Worm (Caenorhabditis elegans) whole organism, young adult: ENCODE measurements around the gene kbp-2.

Source experiments
- B0261.1 ChIP-seq: sonication (generic microtip); optimal IDR thresholded peaks from 2 replicates; lab custom pipeline; 2016; ENCODE audit warnings: mild to moderate bottlenecking, missing genetic modification characterization, moderate library complexity, missing compliant biosample characterization
- C17E4.6 ChIP-seq: fragments of 200-800 bp; sonication (Bioruptor generic); IDR thresholded peaks from 2 replicates; pipeline ENCODE4 v1.3.6; 2022; ENCODE audit warnings: missing genetic modification reagents, missing genetic modification characterization, missing compliant biosample characterization
- D2030.7 ChIP-seq: fragments of 200-800 bp; sonication (Bioruptor generic); IDR thresholded peaks from 2 replicates; pipeline ENCODE4 v1.3.6; 2022; ENCODE audit warnings: missing genetic modification reagents, missing genetic modification characterization, missing compliant biosample characterization
- F49E8.2 ChIP-seq: sonication (generic microtip); optimal IDR thresholded peaks from 3 replicates; lab custom pipeline; 2017; ENCODE audit warnings: missing genetic modification characterization, mild to moderate bottlenecking, missing compliant biosample characterization, antibody characterized with exemption, moderate library complexity; ENCODE audit not compliant: insufficient read depth
- F52B5.7 ChIP-seq: sonication (generic microtip); optimal IDR thresholded peaks from 2 replicates; lab custom pipeline; 2016; ENCODE audit warnings: mild to moderate bottlenecking, missing genetic modification characterization, missing compliant biosample characterization
- F55B11.4 ChIP-seq: sonication (generic microtip); optimal IDR thresholded peaks from 2 replicates; lab custom pipeline; 2016; ENCODE audit warnings: missing compliant biosample characterization, missing genetic modification characterization, borderline replicate concordance; ENCODE audit not compliant: insufficient read depth
- F57A8.1 ChIP-seq: fragments of 200-800 bp; sonication (Bioruptor generic); optimal IDR thresholded peaks from 2 replicates; lab custom pipeline; 2018; ENCODE audit warnings: mild to moderate bottlenecking, missing genetic modification characterization, moderate library complexity, missing compliant biosample characterization
- K12H6.12 ChIP-seq: fragments of 200-800 bp; sonication (Bioruptor generic); optimal IDR thresholded peaks from 2 replicates; lab custom pipeline; 2018; ENCODE audit warnings: mild to moderate bottlenecking, missing genetic modification characterization, missing compliant biosample characterization
- Y56A3A.18 ChIP-seq: fragments of 200-800 bp; sonication (Bioruptor generic); IDR thresholded peaks from 2 replicates; pipeline ENCODE4 v1.3.6; 2022; ENCODE audit warnings: missing genetic modification reagents, missing genetic modification characterization, missing compliant biosample characterization
- Y67H2A.10 ChIP-seq: fragments of 200-800 bp; sonication (Bioruptor generic); conservative IDR thresholded peaks from 2 replicates; pipeline ENCODE4 v1.3.6; 2022; ENCODE audit warnings: missing genetic modification reagents, missing genetic modification characterization, missing compliant biosample characterization
- Y95B8A.8 ChIP-seq: fragments of 200-800 bp; sonication (Bioruptor generic); IDR thresholded peaks from 2 replicates; pipeline ENCODE4 v1.3.6; 2022; ENCODE audit warnings: missing genetic modification reagents, missing genetic modification characterization, missing compliant biosample characterization
- akir-1 ChIP-seq: fragments of 200-800 bp; sonication (Bioruptor generic); optimal IDR thresholded peaks from 2 replicates; lab custom pipeline; 2018; ENCODE audit warnings: mild to moderate bottlenecking, missing genetic modification characterization, moderate library complexity, missing compliant biosample characterization
- aptf-2 ChIP-seq: fragments of 200-800 bp; sonication (Bioruptor generic); conservative IDR thresholded peaks from 2 replicates; pipeline ENCODE4 v1.3.6; 2022; ENCODE audit warnings: missing genetic modification reagents, missing genetic modification characterization, missing compliant biosample characterization
- athp-1 ChIP-seq: sonication (generic microtip); optimal IDR thresholded peaks from 2 replicates; lab custom pipeline; 2017; ENCODE audit warnings: mild to moderate bottlenecking, missing genetic modification characterization, missing compliant biosample characterization
- attf-3 ChIP-seq: fragments of 200-800 bp; sonication (Bioruptor generic); conservative IDR thresholded peaks from 2 replicates; pipeline ENCODE4 v1.3.6; 2022; ENCODE audit warnings: missing genetic modification reagents, missing genetic modification characterization, missing compliant biosample characterization
- attf-5 ChIP-seq: fragments of 200-800 bp; sonication (Bioruptor generic); optimal IDR thresholded peaks from 2 replicates; lab custom pipeline; 2018; ENCODE audit warnings: mild to moderate bottlenecking, missing genetic modification characterization, missing compliant biosample characterization
- cebp-1 ChIP-seq, 2 experiments: fragments of 200-800 bp in 1 of 2; sonication (Bioruptor generic) in 1 of 2; sonication (generic microtip) in 1 of 2; IDR thresholded peaks in 1 of 2; optimal IDR thresholded peaks in 1 of 2; 2 replicates each; pipeline versions ENCODE4 v1.3.6 to Lab custom; 2017 to 2022; ENCODE audit warnings: missing compliant biosample characterization in 2 of 2, missing genetic modification characterization in 2 of 2, mild to moderate bottlenecking in 1 of 2, missing genetic modification reagents in 1 of 2, moderate library complexity in 1 of 2
- ceh-100 ChIP-seq: fragments of 200-800 bp; sonication (Bioruptor generic); IDR thresholded peaks from 2 replicates; pipeline ENCODE4 v1.3.6; 2022; ENCODE audit warnings: missing genetic modification reagents, missing genetic modification characterization, missing compliant biosample characterization
- ceh-58 ChIP-seq: fragments of 200-800 bp; sonication (Bioruptor generic); IDR thresholded peaks from 2 replicates; pipeline ENCODE4 v1.3.6; 2022; ENCODE audit warnings: missing genetic modification characterization, missing compliant biosample characterization
- dpff-1 ChIP-seq: sonication (generic microtip); optimal IDR thresholded peaks from 2 replicates; lab custom pipeline; 2017; ENCODE audit warnings: mild to moderate bottlenecking, missing genetic modification characterization, missing compliant biosample characterization
- ekl-4 ChIP-seq: fragments of 200-800 bp; sonication (Bioruptor generic); IDR thresholded peaks from 2 replicates; pipeline ENCODE4 v1.3.6; 2022; ENCODE audit warnings: missing genetic modification reagents, missing genetic modification characterization, missing compliant biosample characterization
- fkh-3 ChIP-seq: sonication (generic microtip); optimal IDR thresholded peaks from 2 replicates; lab custom pipeline; 2016; ENCODE audit warnings: mild to moderate bottlenecking, missing genetic modification characterization, missing compliant biosample characterization
- gei-17 ChIP-seq: fragments of 200-800 bp; sonication (Bioruptor generic); optimal IDR thresholded peaks from 2 replicates; lab custom pipeline; 2018; ENCODE audit warnings: mild to moderate bottlenecking, missing genetic modification characterization, missing compliant biosample characterization
- hlh-26 ChIP-seq: fragments of 200-800 bp; sonication (Bioruptor generic); conservative IDR thresholded peaks from 2 replicates; pipeline ENCODE4 v1.3.6; 2022; ENCODE audit warnings: missing genetic modification reagents, missing genetic modification characterization, missing compliant biosample characterization
- lag-1 ChIP-seq: fragments of 200-800 bp; sonication (Bioruptor generic); IDR thresholded peaks from 2 replicates; pipeline ENCODE4 v1.3.6; 2022; ENCODE audit warnings: missing genetic modification reagents, missing genetic modification characterization, missing compliant biosample characterization
- lin-26 ChIP-seq: fragments of 200-800 bp; sonication (Bioruptor generic); IDR thresholded peaks from 2 replicates; pipeline ENCODE4 v1.3.6; 2022; ENCODE audit warnings: missing genetic modification reagents, missing genetic modification characterization, missing compliant biosample characterization
- lir-1 ChIP-seq: fragments of 200-800 bp; sonication (Bioruptor generic); conservative IDR thresholded peaks from 2 replicates; pipeline ENCODE4 v1.3.6; 2022; ENCODE audit warnings: missing genetic modification reagents, missing genetic modification characterization, missing compliant biosample characterization
- madf-10 ChIP-seq: sonication (generic microtip); optimal IDR thresholded peaks from 2 replicates; lab custom pipeline; 2016; ENCODE audit warnings: mild to moderate bottlenecking, missing genetic modification characterization, missing compliant biosample characterization
- madf-8 ChIP-seq: fragments of 200-800 bp; sonication (Bioruptor generic); conservative IDR thresholded peaks from 2 replicates; pipeline ENCODE4 v1.3.6; 2022; ENCODE audit warnings: missing genetic modification reagents, missing genetic modification characterization, missing compliant biosample characterization
- mel-28 ChIP-seq: sonication (generic microtip); optimal IDR thresholded peaks from 2 replicates; lab custom pipeline; 2016; ENCODE audit warnings: borderline replicate concordance, mild to moderate bottlenecking, missing genetic modification characterization, missing compliant biosample characterization
- mes-4 ChIP-seq: sonication (generic microtip); optimal IDR thresholded peaks from 2 replicates; lab custom pipeline; 2016; ENCODE audit warnings: missing genotype, missing genetic modification characterization, missing compliant biosample characterization
- mxl-1 ChIP-seq: sonication (generic microtip); optimal IDR thresholded peaks from 2 replicates; lab custom pipeline; 2016; ENCODE audit warnings: missing genetic modification characterization, missing compliant biosample characterization
- nfya-2 ChIP-seq: fragments of 200-800 bp; sonication (Bioruptor generic); IDR thresholded peaks from 2 replicates; pipeline ENCODE4 v1.3.6; 2022; ENCODE audit warnings: missing genetic modification reagents, missing genetic modification characterization, missing compliant biosample characterization
- nhr-120 ChIP-seq: fragments of 200-800 bp; sonication (Bioruptor generic); IDR thresholded peaks from 2 replicates; pipeline ENCODE4 v1.3.6; 2022; ENCODE audit warnings: missing genetic modification characterization, missing compliant biosample characterization
- nhr-80 ChIP-seq: sonication (generic microtip); optimal IDR thresholded peaks from 2 replicates; lab custom pipeline; 2016; ENCODE audit warnings: missing genetic modification characterization, missing compliant biosample characterization
- rpc-1 ChIP-seq, 2 experiments: fragments of 150-350 bp in 1 of 2; sonication (generic microtip) in 1 of 2; optimal IDR thresholded peaks; 2 replicates each; lab custom pipeline; 2014 to 2018; ENCODE audit warnings: missing biosample characterization in 1 of 2, missing genetic modification characterization in 1 of 2, missing genetic modification reagents in 1 of 2, missing genotype in 1 of 2
- snpc-1.1 ChIP-seq: sonication (generic microtip); optimal IDR thresholded peaks from 2 replicates; lab custom pipeline; 2017; ENCODE audit warnings: missing genetic modification characterization, mild to moderate bottlenecking, missing compliant biosample characterization, antibody characterized with exemption, moderate library complexity, missing genotype, missing genetic modification reagents; ENCODE audit not compliant: insufficient read depth
- snpc-3.4 ChIP-seq: sonication (generic microtip); optimal IDR thresholded peaks from 2 replicates; lab custom pipeline; 2017; ENCODE audit warnings: missing genetic modification characterization, mild to moderate bottlenecking, missing compliant biosample characterization, antibody characterized with exemption, moderate library complexity, missing genotype, missing genetic modification reagents
- ztf-25 ChIP-seq: fragments of 200-800 bp; sonication (Bioruptor generic); IDR thresholded peaks from 2 replicates; pipeline ENCODE4 v1.3.6; 2022; ENCODE audit warnings: missing genetic modification reagents, missing genetic modification characterization, missing compliant biosample characterization
- ztf-28 ChIP-seq: fragments of 200-800 bp; sonication (Bioruptor generic); IDR thresholded peaks from 2 replicates; pipeline ENCODE4 v1.3.6; 2022; ENCODE audit warnings: missing genetic modification reagents, missing genetic modification characterization, missing compliant biosample characterization
- ztf-3 ChIP-seq: fragments of 200-800 bp; sonication (Bioruptor generic); optimal IDR thresholded peaks from 2 replicates; lab custom pipeline; 2018; ENCODE audit warnings: mild to moderate bottlenecking, missing genetic modification characterization, missing compliant biosample characterization

kbp-2 gene

DNA sequence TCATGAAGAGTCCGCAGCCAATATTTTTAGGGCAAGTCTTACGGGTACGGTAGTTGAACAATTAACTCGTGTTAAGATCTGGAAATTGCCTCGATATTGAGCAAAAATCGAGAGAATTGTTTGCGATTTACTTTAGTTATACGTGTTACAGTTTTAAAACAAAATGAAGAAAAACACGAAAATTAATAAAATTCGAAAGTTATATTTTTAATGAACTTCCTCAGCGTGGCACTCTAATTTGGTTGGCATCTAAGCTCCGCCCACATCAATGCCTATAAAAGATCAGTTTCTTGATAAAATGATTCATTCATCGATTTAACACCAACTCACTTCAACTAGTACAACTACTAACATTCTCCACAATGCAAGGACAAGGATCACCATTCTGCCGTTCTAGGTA, 33.2 kb downstream of the kbp-2 start, which contains the start of gene gipc-1:
TSS of gene gipc-1 (plus strand) at position 301 of the 400 bp plus-strand sequence.
- no peak for TF ChIP-seq Y95B8A.8
- no peak for TF ChIP-seq attf-5 (GFP tag; lab: Kevin White, UChicago)
- TF ChIP-seq dpff-1 (tag; lab: Kevin White, UChicago): no peak
- no peak for TF ChIP-seq ceh-100 (GFP tag; lab: Robert Waterston, UW)
- no peak for TF ChIP-seq D2030.7
- no peak for TF ChIP-seq Y67H2A.10 (GFP tag; lab: Robert Waterston, UW)
- TF ChIP-seq, all 124 proteins: peak for 0

DNA sequence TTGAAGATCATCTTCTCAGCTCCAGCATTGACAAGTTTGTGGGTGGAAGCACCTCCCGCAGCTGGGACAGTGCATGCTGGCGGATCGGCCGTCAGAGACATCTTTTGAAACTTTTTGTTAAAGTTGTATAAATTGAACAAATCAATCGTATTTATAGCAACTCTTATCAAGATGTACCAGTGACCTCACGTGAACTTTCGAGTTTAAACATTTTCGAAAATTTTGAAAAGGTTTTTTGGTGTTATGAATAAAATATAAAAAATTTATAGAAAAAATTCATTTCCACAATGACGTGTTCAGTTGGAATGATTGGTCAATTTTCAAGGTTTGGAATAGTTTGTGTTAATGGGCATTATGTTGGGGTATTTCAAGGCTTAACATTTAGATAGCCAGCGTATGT, 35.0 kb downstream of the kbp-2 start, which contains the start of the genes msd-4 and C35D10.3:
TSS of gene msd-4 (minus strand) at position 101 of the 400 bp plus-strand sequence.
TSS of gene C35D10.3 (plus strand) at position 279 of the 400 bp plus-strand sequence.
- TF ChIP-seq K12H6.12 (no peak), F55B11.4 (tag; lab: Kevin White, UChicago) (no peak), nhr-120 (GFP tag; lab: Robert Waterston, UW) (no peak), rpc-1 (optimal IDR thresholded peaks at IDR 0.05; lab: Kevin White, UChicago) (no peak), rpc-1 (tag; optimal IDR thresholded peaks at IDR 0.05; lab: Kevin White, UChicago) (no peak), nhr-80 (tag; lab: Kevin White, UChicago) (no peak), Y95B8A.8 (no peak), gei-17 (GFP tag; lab: Kevin White, UChicago) (no peak), F52B5.7 (tag; lab: Kevin White, UChicago) (no peak), fkh-3 (tag; lab: Kevin White, UChicago) (no peak), lir-1 (GFP tag; lab: Robert Waterston, UW) (no peak), ceh-100 (GFP tag; lab: Robert Waterston, UW) (no peak), attf-5 (GFP tag; lab: Kevin White, UChicago) (no peak), snpc-3.4 (tag; lab: Kevin White, UChicago) (no peak)

DNA sequence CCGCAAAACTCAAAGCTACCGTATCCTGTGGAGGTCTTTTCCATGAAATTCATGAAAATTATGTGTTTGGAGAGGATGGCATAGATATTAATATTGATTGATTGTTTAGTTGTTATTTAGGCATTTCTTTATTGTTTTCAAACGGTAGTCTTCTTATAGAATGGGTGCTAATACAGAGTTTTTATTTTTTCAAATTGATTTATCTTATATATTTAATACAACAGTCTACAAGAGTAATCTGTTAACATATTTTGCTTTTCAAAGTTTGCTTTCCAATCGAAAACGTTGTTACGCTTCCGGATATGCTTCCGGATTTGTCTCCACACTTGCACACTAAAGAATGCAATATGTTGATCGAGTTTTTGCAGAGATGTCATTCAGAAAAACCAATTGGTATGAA, 36.9 kb downstream of the kbp-2 start, which contains the start of gene C35D10.17:
TSS of gene C35D10.17 (plus strand) at position 301 of the 400 bp plus-strand sequence.
- TF ChIP-seq mxl-1 (tag; lab: Kevin White, UChicago) (no peak), madf-8 (GFP tag; lab: Robert Waterston, UW) (no peak), C17E4.6 (no peak), F57A8.1 (GFP tag; lab: Kevin White, UChicago) (no peak), mel-28 (tag; lab: Kevin White, UChicago) (no peak), hlh-26 (GFP tag; lab: Robert Waterston, UW) (no peak), F49E8.2 (tag; lab: Kevin White, UChicago) (no peak), nfya-2 (no peak), madf-10 (tag; lab: Kevin White, UChicago) (no peak), attf-3 (no peak), lag-1 (GFP tag; lab: Robert Waterston, UW) (no peak), mes-4 (no peak), K12H6.12 (no peak), ztf-28 (no peak), cebp-1 (GFP tag; IDR thresholded peaks at IDR 0.05; lab: Robert Waterston, UW) (no peak), cebp-1 (tag; optimal IDR thresholded peaks at IDR 0.05; lab: Kevin White, UChicago) (no peak), ztf-3 (no peak), snpc-1.1 (no peak), lin-26 (GFP tag; lab: Robert Waterston, UW) (no peak)

DNA sequence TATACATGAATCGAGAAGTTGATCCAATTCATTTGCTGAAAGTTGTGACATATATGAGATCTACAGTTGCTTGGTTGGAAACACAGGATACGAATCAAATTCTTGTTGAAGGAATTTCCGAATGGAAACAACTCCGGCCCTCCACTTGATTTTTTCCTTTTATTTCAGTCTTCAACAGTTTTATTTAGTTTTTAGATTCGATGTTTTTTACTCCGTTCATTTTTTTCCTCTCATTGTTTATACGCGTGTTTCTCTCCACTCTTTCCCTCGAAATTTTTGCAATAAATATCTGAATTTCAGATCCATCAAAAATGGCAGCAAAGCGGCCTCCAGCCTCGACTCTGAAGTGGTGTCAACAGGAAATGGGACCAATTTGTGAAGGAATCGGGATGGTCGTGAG, 40.6 kb downstream of the kbp-2 start, which contains the start of gene coq-8:
TSS of gene coq-8 (plus strand) at position 301 of the 400 bp plus-strand sequence.
- no peak for TF ChIP-seq aptf-2
- no peak for TF ChIP-seq athp-1 (tag; lab: Kevin White, UChicago)
- no peak for TF ChIP-seq gei-17 (GFP tag; lab: Kevin White, UChicago)
- TF ChIP-seq ceh-58 (GFP tag; lab: Robert Waterston, UW): no peak
- TF ChIP-seq akir-1 (GFP tag; lab: Kevin White, UChicago): no peak
- no peak for TF ChIP-seq Y56A3A.18 (GFP tag; lab: Robert Waterston, UW)
- no peak for TF ChIP-seq nhr-80 (tag; lab: Kevin White, UChicago)
- no peak for TF ChIP-seq ekl-4
- TF ChIP-seq mxl-1 (tag; lab: Kevin White, UChicago): no peak
- no peak for TF ChIP-seq B0261.1 (tag; lab: Kevin White, UChicago)
- TF ChIP-seq ztf-25 (GFP tag; lab: Robert Waterston, UW): no peak
- no peak for TF ChIP-seq nfya-2
- no peak for TF ChIP-seq nhr-120 (GFP tag; lab: Robert Waterston, UW)
